Fruit fly (Drosophila melanogaster) S2 (cell line): Measurements from ENCODE around the gene Sld5.

Experiments
- CG8478 ChIP-seq: fragments of >200 bp; optimal IDR thresholded peaks from 2 replicates; lab custom pipeline; 2018
- CTCF ChIP-seq, 2 experiments: fragments of >200 bp; optimal IDR thresholded peaks; 2 replicates each; lab custom pipeline; 2018

DNA sequence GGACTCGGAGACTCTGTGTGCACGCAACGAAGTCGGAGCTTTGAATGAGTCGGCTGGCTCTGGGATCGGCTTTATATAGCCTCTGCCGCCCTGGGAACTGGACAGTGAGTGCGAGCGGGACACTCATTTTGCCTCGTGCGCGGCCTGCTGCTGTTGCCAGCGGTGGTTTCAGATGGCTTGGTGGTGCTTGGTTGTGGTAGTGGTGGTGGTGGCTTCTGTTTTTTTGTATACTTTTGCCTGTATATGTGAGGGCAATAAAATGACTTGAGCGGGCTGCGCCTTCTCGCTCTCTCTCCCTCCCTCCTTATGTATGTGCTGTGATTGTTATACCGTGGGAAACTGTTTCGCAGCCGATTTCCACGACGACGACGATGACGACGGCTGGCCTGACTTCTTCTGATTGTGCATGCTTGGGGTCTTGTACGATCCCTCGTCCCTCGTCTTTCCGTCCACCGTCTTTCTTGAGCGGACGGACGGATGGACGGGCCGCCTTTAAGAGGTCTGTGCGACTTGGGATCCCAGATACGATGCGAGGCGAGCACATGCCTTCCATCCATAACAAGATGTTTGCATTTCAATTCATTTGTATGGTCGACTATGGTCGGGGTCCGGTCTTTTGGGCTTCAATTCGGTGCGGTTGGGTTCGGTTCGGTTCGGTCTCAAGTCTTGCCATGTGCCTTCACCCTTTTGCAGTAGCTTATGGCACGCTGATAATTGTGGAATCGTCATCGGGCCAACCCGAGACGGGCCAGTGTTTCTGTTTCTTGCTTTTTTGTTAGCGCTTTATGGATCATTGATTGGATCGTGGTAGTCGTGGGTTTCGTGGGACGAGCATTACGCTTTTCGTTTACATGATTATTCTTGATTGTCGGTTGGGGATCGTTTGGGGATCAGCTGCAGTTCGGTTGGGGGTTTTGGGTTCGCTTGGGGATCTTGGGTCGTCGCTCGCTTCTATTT, 50.1 kb downstream of the Sld5 start:
- TF ChIP-seq CG8478 (lab: Kevin White, UChicago) (no peak), CTCF (optimal IDR thresholded peaks at IDR 0.05; lab: Kevin White, UChicago) (no peak)
